Worm (Caenorhabditis elegans) whole organism, mixed stage, embryonic: ENCODE results near the gene mog-2.

Experiments
- ces-1 ChIP-seq: fragments of 150-350 bp; optimal IDR thresholded peaks from 2 replicates; lab custom pipeline; 2014; ENCODE audit warnings: missing biosample characterization, missing genetic modification reagents, missing genetic modification characterization
- nhr-76 ChIP-seq: sonication (generic microtip); optimal IDR thresholded peaks from 2 replicates; lab custom pipeline; 2017; ENCODE audit warnings: missing biosample characterization, missing genetic modification characterization

DNA sequence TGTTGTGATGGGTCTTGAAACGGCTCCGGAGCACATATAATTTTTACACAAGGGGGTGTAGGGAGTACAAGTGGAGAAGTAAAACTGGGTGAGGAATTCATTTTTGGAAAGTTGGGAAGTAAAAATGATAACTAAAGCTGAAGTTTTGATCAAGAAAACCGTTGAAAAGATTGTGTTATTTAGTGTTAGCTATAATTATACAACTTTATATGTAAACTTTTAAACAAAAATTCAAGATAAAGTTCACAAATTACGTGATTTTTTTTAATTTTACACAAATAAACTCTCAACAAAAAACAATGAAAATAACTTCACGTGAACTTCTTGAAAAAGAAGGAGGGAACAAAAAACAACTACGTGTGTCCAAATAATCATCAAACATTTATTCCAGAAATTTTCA, 31.1 kb downstream of the mog-2 start, which contains the start of the genes H20J04.7 and H20J04.1:
- no peak for TF ChIP-seq nhr-76 (tag; lab: Kevin White, UChicago)
- TF ChIP-seq ces-1 (GFP tag; lab: Kevin White, UChicago) = no peak
